Fruit fly (Drosophila melanogaster) whole organism, embryonic: ENCODE measurements around the gene Rrp1.

ENCODE experiments used
- CG18262 ChIP-seq: fragments of 200-800 bp; optimal IDR thresholded peaks from 3 replicates; lab custom pipeline; 2019; ENCODE audit warnings: missing biosample characterization, mild to moderate bottlenecking, missing genetic modification characterization, moderate library complexity
- CG32772 ChIP-seq: fragments of 200-800 bp; sonication (Bioruptor generic); IDR thresholded peaks from 2 replicates; pipeline ENCODE4 v1.3.6; 2022; ENCODE audit warnings: missing biosample characterization, missing genetic modification characterization
- CG7556 ChIP-seq: fragments of 200-800 bp; sonication (Bioruptor generic); optimal IDR thresholded peaks from 2 replicates; lab custom pipeline; 2017; ENCODE audit warnings: missing biosample characterization, mild to moderate bottlenecking, missing genetic modification characterization
- CG9215 ChIP-seq: fragments of 200-800 bp; sonication (Bioruptor generic); IDR thresholded peaks from 2 replicates; pipeline ENCODE4 v1.3.6; 2022; ENCODE audit warnings: missing biosample characterization, missing genetic modification characterization
- Deaf1 ChIP-seq: fragments of 200-800 bp; optimal IDR thresholded peaks from 3 replicates; lab custom pipeline; 2019; ENCODE audit warnings: missing biosample characterization, mild to moderate bottlenecking, missing genetic modification characterization, moderate library complexity
- HLH4C ChIP-seq: fragments of 200-800 bp; sonication (Bioruptor generic); IDR thresholded peaks from 3 replicates; pipeline ENCODE4 v1.3.6; 2022; ENCODE audit warnings: missing biosample characterization, missing genetic modification characterization; ENCODE audit not compliant: partially characterized antibody
- NFAT ChIP-seq: fragments of 200-800 bp; sonication (Bioruptor generic); IDR thresholded peaks from 2 replicates; pipeline ENCODE4 v1.3.6; 2022; ENCODE audit warnings: missing biosample characterization, missing genetic modification characterization
- grn ChIP-seq: fragments of 200-800 bp; sonication (Bioruptor generic); optimal IDR thresholded peaks from 3 replicates; lab custom pipeline; 2017; ENCODE audit warnings: missing biosample characterization, missing genetic modification characterization
- pnt ChIP-seq: fragments of 200-800 bp; sonication (Bioruptor generic); optimal IDR thresholded peaks from 3 replicates; lab custom pipeline; 2016; ENCODE audit warnings: missing biosample characterization, missing genetic modification characterization
- toy ChIP-seq: fragments of 200-800 bp; sonication (Bioruptor generic); IDR thresholded peaks from 2 replicates; pipeline ENCODE4 v1.3.6; 2022; ENCODE audit warnings: missing biosample characterization, missing genetic modification characterization

dm6 chr2L:2954472-2954871, 17.8 kb downstream of the Rrp1 start, which contains the start of gene Rbp9:
- TF ChIP-seq toy (GFP tag; lab: Robert Waterston, UW): no peak
- no peak for TF ChIP-seq pnt (GFP tag; lab: Kevin White, UChicago)
- no peak for TF ChIP-seq NFAT (GFP tag; lab: Robert Waterston, UW)
- no peak for TF ChIP-seq CG18262
- no peak for TF ChIP-seq CG32772 (GFP tag; lab: Robert Waterston, UW)
- no peak for TF ChIP-seq CG9215 (GFP tag; lab: Robert Waterston, UW)
- no peak for TF ChIP-seq grn (GFP tag; lab: Kevin White, UChicago)
- no peak for TF ChIP-seq Deaf1
- TF ChIP-seq CG7556: no peak
- TF ChIP-seq HLH4C: no peak
